Worm (Caenorhabditis elegans) whole organism, L3 larva: ENCODE results near the gene K03H6.1.

Experiments
- aly-2 ChIP-seq: fragments of 150-350 bp; optimal IDR thresholded peaks from 2 replicates; lab custom pipeline; 2014; ENCODE audit warnings: missing biosample characterization, missing genetic modification characterization
- ama-1 ChIP-seq: fragments of 150-350 bp; optimal IDR thresholded peaks from 2 replicates; lab custom pipeline; 2018
- ceh-82 ChIP-seq: fragments of 150-350 bp; optimal IDR thresholded peaks from 2 replicates; lab custom pipeline; 2014; ENCODE audit warnings: missing biosample characterization, missing genetic modification characterization
- egl-27 ChIP-seq: sonication (generic microtip); optimal IDR thresholded peaks from 4 replicates; lab custom pipeline; 2017; ENCODE audit warnings: missing biosample characterization, missing genetic modification reagents, missing genetic modification characterization
- mml-1 ChIP-seq: fragments of 150-350 bp; sonication (generic microtip); optimal IDR thresholded peaks from 3 replicates; lab custom pipeline; 2014; ENCODE audit warnings: missing biosample characterization, missing genetic modification characterization
- nhr-67 ChIP-seq: fragments of 150-350 bp; optimal IDR thresholded peaks from 2 replicates; lab custom pipeline; 2014; ENCODE audit warnings: missing biosample characterization, missing genetic modification characterization
- pqm-1 ChIP-seq: fragments of 150-350 bp; optimal IDR thresholded peaks from 2 replicates; lab custom pipeline; 2017; ENCODE audit warnings: missing biosample characterization, missing genetic modification characterization, inconsistent platforms
- sea-2 ChIP-seq: fragments of 150-350 bp; sonication (generic microtip); optimal IDR thresholded peaks from 4 replicates; lab custom pipeline; 2014; ENCODE audit warnings: missing biosample characterization, missing genetic modification reagents, missing genetic modification characterization
- snpc-4 ChIP-seq: fragments of 150-350 bp; optimal IDR thresholded peaks from 2 replicates; lab custom pipeline; 2014; ENCODE audit warnings: missing biosample characterization, missing genetic modification characterization
- ztf-11 ChIP-seq: fragments of 150-350 bp; optimal IDR thresholded peaks from 2 replicates; lab custom pipeline; 2014; ENCODE audit warnings: missing biosample characterization, missing genetic modification characterization

DNA sequence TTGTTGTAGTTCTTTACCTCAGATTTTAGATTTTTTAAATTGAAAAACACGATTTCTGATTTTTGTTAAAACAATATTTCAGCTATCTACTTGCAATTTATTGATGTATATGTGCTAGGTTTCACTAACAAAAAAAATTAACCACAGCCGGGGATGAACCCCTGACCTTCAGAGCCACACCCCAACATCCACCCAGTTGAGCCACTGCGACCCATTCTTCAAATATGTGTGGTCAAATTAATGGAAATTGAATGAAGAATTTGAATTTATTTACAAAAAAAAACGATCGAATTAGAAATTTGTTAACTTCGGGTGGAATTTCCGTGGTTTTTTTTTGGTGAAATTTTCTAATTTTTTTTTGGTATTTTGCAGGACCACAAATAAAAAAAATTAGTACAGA is 44.9 kb upstream of the K03H6.1 start:
- TF ChIP-seq snpc-4 (tag; lab: Kevin White, UChicago) (no peak), aly-2 (tag; lab: Kevin White, UChicago) (no peak), egl-27 (no peak), pqm-1 (no peak), ceh-82 (tag; lab: Kevin White, UChicago) (no peak), sea-2 (GFP tag; lab: Kevin White, UChicago) (no peak), ztf-11 (tag; lab: Kevin White, UChicago) (no peak), nhr-67 (tag; lab: Kevin White, UChicago) (no peak), mml-1 (tag; lab: Kevin White, UChicago) (no peak), ama-1 (lab: Kevin White, UChicago) (no peak)
